Fruit fly (Drosophila melanogaster) whole organism: Measurements from ENCODE around the gene mAcon2.

Experiments used
- Dll ChIP-seq: fragments of >200 bp; optimal IDR thresholded peaks from 2 replicates; lab custom pipeline; 2017
- pan ChIP-seq: fragments of >200 bp; optimal IDR thresholded peaks from 2 replicates; lab custom pipeline; 2017
- psq ChIP-seq: fragments of >200 bp; optimal IDR thresholded peaks from 2 replicates; lab custom pipeline; 2017
- usp ChIP-seq: fragments of >200 bp; optimal IDR thresholded peaks from 2 replicates; lab custom pipeline; 2017; ENCODE audit warnings: missing biosample characterization, missing genetic modification characterization, mixed read lengths

dm6 chr3R:11170146-11170545 is 33.2 kb downstream of the mAcon2 start, which contains the start of gene Ugt35B1:
- TF ChIP-seq psq = no peak
- TF ChIP-seq Dll = no peak
- no peak for TF ChIP-seq pan (lab: Kevin White, UChicago)
- TF ChIP-seq usp = no peak
